Fruit fly (Drosophila melanogaster) whole organism: ENCODE results near the gene mRpS35.

Experiments used
- CG8478 ChIP-seq: fragments of >200 bp; optimal IDR thresholded peaks from 2 replicates; lab custom pipeline; 2018; ENCODE audit warnings: inconsistent platforms
- Dll ChIP-seq: fragments of >200 bp; optimal IDR thresholded peaks from 2 replicates; lab custom pipeline; 2017
- EcR ChIP-seq, 2 experiments: fragments of >200 bp; optimal IDR thresholded peaks; 2 replicates each; lab custom pipeline; 2017; ENCODE audit warnings: missing biosample characterization in 2 of 2, missing genetic modification characterization in 2 of 2, missing genetic modification reagents in 2 of 2
- pan ChIP-seq: fragments of >200 bp; optimal IDR thresholded peaks from 2 replicates; lab custom pipeline; 2017
- psq ChIP-seq: fragments of >200 bp; optimal IDR thresholded peaks from 2 replicates; lab custom pipeline; 2017
- usp ChIP-seq: fragments of >200 bp; optimal IDR thresholded peaks from 2 replicates; lab custom pipeline; 2017; ENCODE audit warnings: missing biosample characterization, missing genetic modification characterization, mixed read lengths

The mRpS35 gene

DNA sequence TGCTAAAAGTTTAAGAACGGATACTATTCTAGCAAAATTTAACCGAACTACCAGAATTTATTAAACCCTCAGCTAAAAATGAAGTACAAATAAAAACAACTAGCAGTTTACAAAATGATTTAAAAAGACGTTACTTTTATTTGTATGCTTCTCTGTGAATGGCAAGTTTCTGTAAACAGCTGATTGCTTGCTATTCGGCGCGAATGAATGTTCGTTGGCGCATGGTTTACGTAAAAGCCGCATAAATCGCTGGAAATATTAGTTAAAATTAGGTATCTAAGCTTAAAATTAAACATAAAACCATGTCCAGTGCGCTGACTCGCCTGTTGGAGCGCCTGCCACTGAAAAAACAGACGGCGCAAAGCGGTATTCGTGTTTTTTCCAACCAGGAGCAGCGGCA lies at the start of gene mRpS35:
Gene mRpS35, plus strand, starts transcription at position 189 of the 400 bp plus-strand sequence.
- TF ChIP-seq pan (lab: Kevin White, UChicago) (no peak), EcR (GFP tag; optimal IDR thresholded peaks at IDR 0.05; lab: Kevin White, UChicago) (no peak), usp (no peak), CG8478 (no peak), psq (lab: Kevin White, UChicago) (no peak), Dll (lab: Kevin White, UChicago) (no peak)

DNA sequence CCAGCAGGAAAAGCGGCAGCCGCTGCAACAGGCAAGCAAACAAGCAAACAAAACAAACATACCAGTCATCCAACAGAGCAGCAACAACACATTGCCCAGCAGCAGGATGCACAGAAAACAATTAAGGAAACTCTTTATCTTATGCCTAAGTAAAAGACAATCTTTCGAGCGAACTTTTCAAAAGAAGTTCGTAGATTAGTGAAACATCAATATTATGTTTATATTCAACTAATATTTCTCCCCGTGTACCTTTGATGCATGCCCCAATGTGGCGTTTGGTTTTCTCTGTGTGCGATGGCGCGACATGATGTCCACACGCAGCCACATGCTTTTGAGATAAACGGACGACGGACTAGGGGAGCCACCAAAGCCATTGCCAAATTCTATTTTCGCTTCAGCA lies 49.8 kb upstream of the mRpS35 start:
- TF ChIP-seq CG8478 (no peak), EcR (GFP tag; optimal IDR thresholded peaks at IDR 0.05; lab: Kevin White, UChicago) (no peak), usp (no peak), psq (lab: Kevin White, UChicago) (no peak), Dll (lab: Kevin White, UChicago) (no peak), pan (lab: Kevin White, UChicago) (no peak)

DNA sequence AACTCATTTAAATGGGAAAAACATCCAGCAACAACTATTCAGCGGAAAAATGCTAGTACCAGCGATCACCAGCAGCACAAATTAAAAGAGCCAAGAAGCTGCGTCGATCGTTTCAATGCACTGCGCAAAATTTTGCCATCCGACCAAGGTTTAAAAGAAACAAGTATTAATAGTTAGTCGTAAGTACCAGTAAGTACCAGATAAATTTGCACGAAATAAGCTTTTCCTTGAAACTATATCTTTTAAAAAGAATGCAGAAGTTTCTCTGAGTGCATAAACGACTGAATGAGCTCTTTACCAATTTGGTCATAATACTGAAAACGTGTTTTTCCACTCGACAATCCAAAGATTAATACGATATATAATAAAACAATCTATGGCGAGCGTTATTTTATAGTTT lies 47.5 kb upstream of the mRpS35 start:
- TF ChIP-seq pan (lab: Kevin White, UChicago) = no peak
- no peak for TF ChIP-seq EcR (GFP tag; optimal IDR thresholded peaks at IDR 0.05; lab: Kevin White, UChicago)
- TF ChIP-seq usp = no peak
- TF ChIP-seq psq (lab: Kevin White, UChicago) = no peak
- TF ChIP-seq Dll (lab: Kevin White, UChicago) = no peak
- TF ChIP-seq CG8478 = no peak

DNA sequence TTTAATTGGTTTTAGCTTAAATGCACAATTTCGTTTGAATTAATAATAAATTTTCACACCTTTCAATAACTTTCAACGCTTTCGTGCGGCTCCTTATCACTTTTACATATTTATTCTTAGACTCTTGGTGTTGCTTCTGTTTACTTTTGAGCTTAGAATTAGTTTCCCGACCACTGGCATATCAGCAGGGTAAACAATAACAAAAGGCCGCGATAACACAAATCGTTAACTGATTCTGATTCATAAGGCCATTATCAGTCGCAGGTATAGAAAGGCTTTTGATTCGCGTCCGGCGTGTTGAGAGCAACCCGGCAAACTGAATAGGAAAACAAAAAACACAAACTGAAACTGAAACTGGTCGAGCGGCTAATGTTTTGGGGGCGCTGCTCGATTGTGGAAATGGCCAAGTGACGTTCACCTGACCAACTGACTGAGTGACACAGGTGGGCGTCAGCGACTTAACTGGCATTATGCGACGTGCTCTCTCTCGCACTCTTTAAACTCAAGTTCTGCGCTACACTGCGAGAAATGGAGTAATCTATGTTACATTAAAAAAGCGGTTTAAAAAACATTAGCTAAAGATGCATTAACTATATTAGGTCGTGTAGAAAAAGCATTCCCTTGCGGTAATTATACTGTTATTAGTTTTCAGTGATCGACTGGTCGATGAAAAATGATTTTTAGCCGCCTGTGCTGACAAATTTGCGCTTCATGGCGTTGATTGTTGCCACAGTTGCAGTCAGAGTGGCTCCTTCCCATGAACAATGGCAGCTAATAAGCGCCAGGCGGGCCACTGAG lies 46.1 kb upstream of the mRpS35 start:
- no peak for TF ChIP-seq usp
- no peak for TF ChIP-seq pan (lab: Kevin White, UChicago)
- TF ChIP-seq CG8478 = no peak
- TF ChIP-seq Dll (lab: Kevin White, UChicago) = no peak
- no peak for TF ChIP-seq EcR (GFP tag; optimal IDR thresholded peaks at IDR 0.05; lab: Kevin White, UChicago)
- TF ChIP-seq psq (lab: Kevin White, UChicago) = no peak

DNA sequence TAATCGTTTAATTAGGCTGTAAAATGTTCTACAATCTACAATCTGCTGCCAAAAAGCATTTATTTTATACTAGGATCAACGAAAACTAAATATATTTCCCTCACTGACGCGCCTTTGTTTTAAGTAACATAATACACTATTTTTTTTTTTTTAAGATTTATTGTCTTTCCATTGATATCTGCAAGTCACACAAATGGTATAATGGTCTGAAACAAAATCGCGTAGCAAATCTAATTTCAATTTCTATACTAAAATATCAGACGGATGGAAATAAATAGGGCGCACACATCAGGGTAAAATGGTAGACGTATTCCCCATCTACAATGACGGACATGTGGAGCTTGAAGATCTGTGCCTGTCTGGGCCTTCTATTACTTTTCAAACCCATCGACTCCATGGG lies 41.2 kb upstream of the mRpS35 start, which contains the start of gene Acp62F:
Gene Acp62F, plus strand, starts transcription at position 301 of the 400 bp plus-strand sequence.
- TF ChIP-seq usp = no peak
- no peak for TF ChIP-seq CG8478
- TF ChIP-seq pan (lab: Kevin White, UChicago) = no peak
- no peak for TF ChIP-seq psq (lab: Kevin White, UChicago)
- no peak for TF ChIP-seq Dll (lab: Kevin White, UChicago)
- no peak for TF ChIP-seq EcR (GFP tag; optimal IDR thresholded peaks at IDR 0.05; lab: Kevin White, UChicago)

DNA sequence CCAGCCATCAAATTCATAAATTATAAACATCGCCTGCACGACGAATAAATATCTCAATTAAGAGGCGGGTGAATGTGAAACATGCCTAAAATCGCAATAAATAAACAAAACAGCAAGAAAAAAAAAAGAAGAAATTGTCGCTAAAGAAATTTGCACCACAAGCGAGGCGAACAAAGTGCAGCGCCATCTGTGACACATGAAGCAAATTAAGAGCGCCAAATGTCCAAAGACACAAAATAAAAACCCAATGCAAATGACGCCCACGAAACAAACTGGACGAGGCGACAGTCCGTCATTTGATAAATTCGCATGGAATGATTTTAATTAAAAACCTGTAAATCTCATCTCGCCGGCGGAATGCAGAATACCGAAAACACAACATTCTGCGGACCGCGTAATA lies 36.9 kb upstream of the mRpS35 start:
- TF ChIP-seq Dll (lab: Kevin White, UChicago) (no peak), CG8478 (no peak), usp (no peak), EcR (GFP tag; optimal IDR thresholded peaks at IDR 0.05; lab: Kevin White, UChicago) (no peak), psq (lab: Kevin White, UChicago) (no peak), pan (lab: Kevin White, UChicago) (no peak)

DNA sequence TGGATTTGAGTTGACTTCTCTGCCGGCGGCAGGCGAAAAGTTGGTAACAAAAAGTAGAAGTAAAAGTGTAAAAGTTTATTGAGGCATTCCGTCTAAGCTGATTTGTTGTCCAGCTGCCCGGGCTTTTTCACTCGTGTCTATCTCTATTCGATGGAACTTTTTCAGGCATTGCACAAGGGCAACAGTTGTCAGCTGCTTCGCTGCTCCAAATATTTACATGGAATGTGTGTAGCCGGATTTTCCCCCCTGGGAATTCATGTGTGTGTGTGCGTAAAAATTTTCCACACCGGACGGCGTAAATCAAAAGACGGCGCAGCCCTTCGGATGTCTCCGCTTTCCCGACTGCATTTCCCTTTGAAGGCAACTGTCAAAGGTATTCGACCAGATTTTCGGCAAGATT lies 35.7 kb upstream of the mRpS35 start:
- TF ChIP-seq Dll (lab: Kevin White, UChicago) (no peak), EcR (GFP tag; optimal IDR thresholded peaks at IDR 0.05; lab: Kevin White, UChicago) (no peak), usp (no peak), psq (lab: Kevin White, UChicago) (no peak), pan (lab: Kevin White, UChicago) (no peak), CG8478 (no peak)

DNA sequence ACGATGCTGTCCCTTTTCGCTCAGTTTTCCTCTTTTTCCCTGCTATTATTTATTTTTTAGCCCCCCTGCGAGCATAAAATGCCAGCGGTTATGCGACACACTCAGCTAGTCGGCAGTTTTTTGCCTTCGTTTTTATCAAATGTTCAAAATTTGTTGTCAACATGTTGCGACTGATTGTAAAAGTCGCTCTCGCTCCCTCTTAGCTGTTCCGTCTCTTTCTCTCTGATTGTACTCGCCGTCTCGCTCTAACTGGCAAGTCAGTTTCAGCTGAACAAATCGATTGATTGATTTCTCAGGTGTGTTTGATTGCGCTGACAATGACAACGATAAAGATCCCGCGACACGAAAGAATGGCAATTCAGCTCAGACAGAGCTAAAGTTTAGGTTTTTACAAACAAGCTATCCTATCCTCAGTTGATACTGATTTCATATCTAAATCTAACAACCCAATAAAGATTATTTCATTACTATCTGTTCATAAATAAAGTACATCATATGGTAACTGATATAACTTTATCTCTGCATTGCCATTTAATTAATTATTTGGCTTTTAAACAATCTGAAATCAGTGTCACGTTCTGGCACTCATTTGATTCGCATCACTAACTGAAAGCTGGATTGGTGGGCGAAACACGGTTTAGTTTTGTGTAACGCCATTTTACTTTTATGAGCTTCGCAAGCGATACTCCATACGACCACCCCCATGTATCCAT lies 34.8 kb upstream of the mRpS35 start:
- no peak for TF ChIP-seq pan (lab: Kevin White, UChicago)
- no peak for TF ChIP-seq EcR (GFP tag; optimal IDR thresholded peaks at IDR 0.05; lab: Kevin White, UChicago)
- no peak for TF ChIP-seq CG8478
- no peak for TF ChIP-seq psq (lab: Kevin White, UChicago)
- TF ChIP-seq Dll (lab: Kevin White, UChicago) = no peak
- TF ChIP-seq usp = no peak

DNA sequence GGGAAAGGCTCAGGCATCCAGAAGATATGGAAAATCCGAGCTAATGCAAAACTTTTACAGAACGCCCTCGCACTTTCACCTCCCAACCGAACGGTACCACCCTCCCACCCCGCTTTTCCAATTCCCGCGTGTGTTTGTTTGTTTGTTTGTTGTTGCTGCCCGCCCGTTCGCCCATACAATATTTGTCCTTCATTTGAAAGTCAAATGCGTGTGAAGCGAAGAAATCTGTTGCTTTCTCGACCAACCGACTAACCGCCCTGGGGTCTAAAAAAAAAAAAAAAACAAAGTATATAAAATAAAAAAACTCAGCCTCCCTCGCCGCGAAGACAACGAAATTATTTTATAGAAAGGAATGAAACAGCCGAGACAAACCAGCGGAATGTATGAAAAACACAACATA lies 32.3 kb upstream of the mRpS35 start:
- no peak for TF ChIP-seq pan (lab: Kevin White, UChicago)
- TF ChIP-seq EcR (GFP tag; optimal IDR thresholded peaks at IDR 0.05; lab: Kevin White, UChicago) = no peak

DNA sequence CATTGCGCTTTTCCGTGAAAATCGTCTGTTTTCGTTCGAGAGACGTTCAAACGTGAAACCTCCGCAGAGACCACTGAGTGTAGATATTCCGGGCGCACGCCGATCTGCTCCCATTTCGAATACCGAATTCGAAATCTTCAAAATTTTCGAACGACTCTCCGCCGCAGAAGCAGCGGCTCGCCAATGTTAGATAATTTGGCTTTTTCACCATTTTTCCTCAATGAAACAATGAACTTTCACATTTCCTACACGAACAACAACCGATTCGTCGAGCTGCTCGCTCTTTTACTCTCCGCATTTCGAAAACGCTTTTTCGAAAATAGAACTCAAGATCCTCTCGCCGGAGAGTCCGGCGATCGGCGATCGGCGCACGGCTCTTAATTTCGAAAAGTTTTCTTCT lies 18.6 kb upstream of the mRpS35 start:
- no peak for TF ChIP-seq psq (lab: Kevin White, UChicago)
- no peak for TF ChIP-seq EcR (GFP tag; optimal IDR thresholded peaks at IDR 0.05; lab: Kevin White, UChicago)
- TF ChIP-seq usp = no peak
- TF ChIP-seq CG8478 = no peak
- no peak for TF ChIP-seq Dll (lab: Kevin White, UChicago)
- no peak for TF ChIP-seq pan (lab: Kevin White, UChicago)

DNA sequence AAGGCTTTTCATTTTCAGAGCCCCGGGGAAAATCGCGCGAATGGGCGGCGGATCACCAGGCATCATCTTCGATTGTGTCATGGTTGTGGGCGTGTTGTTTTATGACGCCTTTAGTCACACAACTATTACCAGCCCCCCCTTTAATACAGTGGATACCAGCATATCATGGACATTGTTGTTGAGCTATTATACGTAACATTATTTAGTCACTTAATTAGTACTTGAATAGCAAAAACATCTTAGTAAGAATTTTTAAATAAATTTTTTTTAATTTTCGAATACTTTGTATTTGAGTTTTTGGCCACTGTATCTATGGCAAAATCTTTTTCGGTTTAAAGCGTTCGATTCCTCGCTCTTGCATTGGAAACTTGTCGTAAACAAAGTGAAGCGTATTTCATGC lies 16.9 kb upstream of the mRpS35 start:
- TF ChIP-seq CG8478 = no peak
- TF ChIP-seq usp = no peak
- no peak for TF ChIP-seq EcR (GFP tag; optimal IDR thresholded peaks at IDR 0.05; lab: Kevin White, UChicago)
- no peak for TF ChIP-seq psq (lab: Kevin White, UChicago)
- TF ChIP-seq pan (lab: Kevin White, UChicago) = no peak
- no peak for TF ChIP-seq Dll (lab: Kevin White, UChicago)
